Worm (Caenorhabditis elegans) whole organism, mixed stage, embryonic: ENCODE measurements around the gene spk-1.

Source experiments
- M03D4.4 ChIP-seq: sonication (generic microtip); optimal IDR thresholded peaks from 2 replicates; lab custom pipeline; 2017; ENCODE audit warnings: mild to moderate bottlenecking, missing genetic modification characterization, missing compliant biosample characterization
- ces-1 ChIP-seq: fragments of 150-350 bp; optimal IDR thresholded peaks from 2 replicates; lab custom pipeline; 2014; ENCODE audit warnings: missing biosample characterization, missing genetic modification reagents, missing genetic modification characterization
- elt-3 ChIP-seq: fragments of 150-350 bp; optimal IDR thresholded peaks from 2 replicates; lab custom pipeline; 2014; ENCODE audit warnings: missing biosample characterization, missing genetic modification characterization
- ham-2 ChIP-seq: fragments of 200-800 bp; sonication (Bioruptor generic); optimal IDR thresholded peaks from 2 replicates; lab custom pipeline; 2018; ENCODE audit warnings: mild to moderate bottlenecking, missing genetic modification characterization, missing compliant biosample characterization
- lin-13 ChIP-seq: fragments of 150-350 bp; optimal IDR thresholded peaks from 2 replicates; lab custom pipeline; 2014; ENCODE audit warnings: missing biosample characterization, missing genetic modification characterization
- lin-32 ChIP-seq: fragments of 200-800 bp; sonication (Bioruptor generic); optimal IDR thresholded peaks from 2 replicates; lab custom pipeline; 2018; ENCODE audit warnings: mild to moderate bottlenecking, missing genetic modification characterization, missing compliant biosample characterization
- mep-1 ChIP-seq: fragments of 150-350 bp; optimal IDR thresholded peaks from 2 replicates; lab custom pipeline; 2017; ENCODE audit warnings: missing biosample characterization, missing genetic modification reagents, missing genetic modification characterization, inconsistent platforms
- nhr-28 ChIP-seq: fragments of 150-350 bp; optimal IDR thresholded peaks from 2 replicates; lab custom pipeline; 2014; ENCODE audit warnings: missing biosample characterization, missing genetic modification characterization
- nhr-76 ChIP-seq: sonication (generic microtip); optimal IDR thresholded peaks from 2 replicates; lab custom pipeline; 2017; ENCODE audit warnings: missing biosample characterization, missing genetic modification characterization
- sem-2 ChIP-seq: fragments of 200-800 bp; sonication (Bioruptor generic); optimal IDR thresholded peaks from 2 replicates; lab custom pipeline; 2018; ENCODE audit warnings: mild to moderate bottlenecking, missing genetic modification characterization, missing compliant biosample characterization
- snpc-4 ChIP-seq: fragments of 150-350 bp; optimal IDR thresholded peaks from 2 replicates; lab custom pipeline; 2014; ENCODE audit warnings: missing biosample characterization, missing genetic modification characterization
- unc-62 ChIP-seq: fragments of 150-350 bp; optimal IDR thresholded peaks from 2 replicates; lab custom pipeline; 2014; ENCODE audit warnings: missing biosample characterization, missing genetic modification reagents, missing genetic modification characterization
- ztf-11 ChIP-seq: fragments of 150-350 bp; optimal IDR thresholded peaks from 2 replicates; lab custom pipeline; 2014; ENCODE audit warnings: missing biosample characterization, missing genetic modification characterization

DNA sequence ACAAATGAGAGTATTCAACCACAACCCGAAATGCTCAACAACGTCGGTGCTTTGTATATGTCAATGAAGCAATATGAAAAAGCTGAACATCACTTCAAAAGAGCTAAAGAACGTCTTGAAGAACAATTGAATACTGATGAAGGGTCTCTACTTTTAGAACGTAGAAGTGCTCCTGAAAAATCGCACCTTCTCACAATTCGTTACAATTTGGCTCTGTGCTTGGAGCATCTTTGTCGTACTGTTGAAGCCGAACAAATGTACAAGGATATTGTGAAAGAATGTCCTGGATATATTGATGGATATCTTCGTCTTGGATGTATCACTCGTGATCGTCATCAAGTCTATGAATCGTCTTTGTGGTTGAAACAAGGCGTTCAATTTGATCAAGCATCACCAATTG lies 37.8 kb downstream of the spk-1 start:
- no peak for TF ChIP-seq nhr-28
- no peak for TF ChIP-seq ces-1 (GFP tag; lab: Kevin White, UChicago)
- no peak for TF ChIP-seq ham-2
- no peak for TF ChIP-seq snpc-4 (tag; lab: Kevin White, UChicago)
- no peak for TF ChIP-seq mep-1
- TF ChIP-seq lin-13 (tag; lab: Kevin White, UChicago): no peak
- no peak for TF ChIP-seq sem-2 (GFP tag; lab: Kevin White, UChicago)
- no peak for TF ChIP-seq ztf-11 (tag; lab: Kevin White, UChicago)
- no peak for TF ChIP-seq M03D4.4 (tag; lab: Kevin White, UChicago)
- no peak for TF ChIP-seq elt-3
- TF ChIP-seq unc-62: no peak
- TF ChIP-seq nhr-76 (tag; lab: Kevin White, UChicago): no peak
- no peak for TF ChIP-seq lin-32
